Worm (Caenorhabditis elegans) whole organism, L1 larva: Measurements from ENCODE around the gene clec-50.

Source experiments
- efl-1 ChIP-seq, 4 experiments: fragments of 150-350 bp; optimal IDR thresholded peaks in 3 of 4; peaks in 1 of 4; 1 replicate in 1 of 4; 2 replicates in 3 of 4; lab custom pipeline; 2014; ENCODE audit warnings: missing biosample characterization in 2 of 4, missing genetic modification characterization in 2 of 4, missing genetic modification reagents in 2 of 4
- grh-1 ChIP-seq: fragments of 200-800 bp; sonication (Bioruptor generic); IDR thresholded peaks from 2 replicates; pipeline ENCODE4 v1.3.6; 2022; ENCODE audit warnings: missing genetic modification reagents, missing genetic modification characterization, missing compliant biosample characterization
- lin-14 ChIP-seq: fragments of 200-800 bp; sonication (Bioruptor generic); optimal IDR thresholded peaks from 2 replicates; lab custom pipeline; 2018; ENCODE audit warnings: mild to moderate bottlenecking, missing genetic modification characterization, moderate library complexity, missing compliant biosample characterization
- lin-15B ChIP-seq: fragments of 150-350 bp; sonication (generic microtip); optimal IDR thresholded peaks from 3 replicates; lab custom pipeline; 2014; ENCODE audit warnings: missing biosample characterization, missing genetic modification characterization
- lin-35 ChIP-seq, 2 experiments: fragments of 150-350 bp; optimal IDR thresholded peaks; 2 replicates each; lab custom pipeline; 2014; ENCODE audit warnings: missing biosample characterization in 2 of 2, missing genetic modification characterization in 2 of 2, missing genetic modification reagents in 2 of 2
- mep-1 ChIP-seq: fragments of 150-350 bp; optimal IDR thresholded peaks from 2 replicates; lab custom pipeline; 2014; ENCODE audit warnings: missing biosample characterization, missing genetic modification characterization
- nhr-12 ChIP-seq: sonication (generic microtip); optimal IDR thresholded peaks from 2 replicates; lab custom pipeline; 2017; ENCODE audit warnings: missing biosample characterization, missing genetic modification characterization
- xbp-1 ChIP-seq: sonication (generic microtip); optimal IDR thresholded peaks from 2 replicates; lab custom pipeline; 2016; ENCODE audit warnings: missing genetic modification characterization, missing compliant biosample characterization
- ztf-11 ChIP-seq, 2 experiments: sonication (generic microtip); optimal IDR thresholded peaks; 2 replicates each; lab custom pipeline; 2016 to 2017; ENCODE audit warnings: missing genetic modification characterization in 2 of 2, missing biosample characterization in 1 of 2, missing compliant biosample characterization in 1 of 2

ce11 chrV:19743794-19744193 lies 11.4 kb downstream of the clec-50 start:
- TF ChIP-seq ztf-11 (tag; optimal IDR thresholded peaks at IDR 0.05; lab: Kevin White, UChicago) (no peak), efl-1 (optimal IDR thresholded peaks at IDR 0.05; lab: Kevin White, UChicago) (no peak), efl-1 (GFP tag; optimal IDR thresholded peaks at IDR 0.05 in 1 of 2; lab: Kevin White, UChicago) (no peak), xbp-1 (tag; lab: Kevin White, UChicago) (no peak), lin-14 (GFP tag; lab: Kevin White, UChicago) (no peak), lin-35 (GFP tag; optimal IDR thresholded peaks at IDR 0.05; lab: Kevin White, UChicago) (no peak), grh-1 (GFP tag; lab: Robert Waterston, UW) (no peak), mep-1 (no peak), nhr-12 (tag; lab: Kevin White, UChicago) (no peak), lin-15B (no peak)
